Worm (Caenorhabditis elegans): ENCODE data around the gene bcs-1.

Gene bcs-1

DNA sequence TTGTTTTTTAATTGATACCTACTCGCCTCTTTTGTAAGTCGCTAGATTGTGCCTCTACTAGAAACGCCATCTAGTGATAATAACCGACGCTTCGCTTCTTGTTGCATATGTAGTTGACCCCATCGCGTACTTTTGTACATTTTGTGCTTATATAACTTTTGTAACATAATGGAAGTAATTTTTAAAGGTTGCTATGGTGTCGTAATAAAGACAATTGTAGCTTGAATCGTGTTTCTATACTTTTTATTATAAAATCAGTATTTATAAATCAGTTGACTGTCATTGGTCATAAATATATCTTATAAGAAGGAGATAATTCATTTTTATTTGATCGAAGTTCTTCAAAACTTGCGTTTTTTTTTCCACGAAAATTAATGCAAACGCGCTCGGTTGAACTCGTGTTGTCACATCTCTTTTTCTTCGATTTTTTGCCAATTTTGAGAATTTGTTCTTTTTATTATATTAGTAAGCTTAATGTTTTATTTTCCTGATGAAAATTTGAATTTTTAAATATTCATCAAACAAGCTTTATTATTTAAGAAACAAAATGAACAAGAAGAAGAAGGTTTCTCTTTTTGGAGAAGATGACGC lies 6.7 kb downstream of the bcs-1 start, which contains the start of gene F54C9.9:
TSS of gene F54C9.9 (plus strand) at position 541 of the 591 bp plus-strand sequence.
- TF ChIP-seq tbx-37 (GFP tag; conservative IDR thresholded peaks at IDR 0.05) (no peak), ceh-36 (tag; optimal IDR thresholded peaks at IDR 0.05) (no peak), pes-1 (GFP tag; IDR thresholded peaks at IDR 0.05) (no peak)

DNA sequence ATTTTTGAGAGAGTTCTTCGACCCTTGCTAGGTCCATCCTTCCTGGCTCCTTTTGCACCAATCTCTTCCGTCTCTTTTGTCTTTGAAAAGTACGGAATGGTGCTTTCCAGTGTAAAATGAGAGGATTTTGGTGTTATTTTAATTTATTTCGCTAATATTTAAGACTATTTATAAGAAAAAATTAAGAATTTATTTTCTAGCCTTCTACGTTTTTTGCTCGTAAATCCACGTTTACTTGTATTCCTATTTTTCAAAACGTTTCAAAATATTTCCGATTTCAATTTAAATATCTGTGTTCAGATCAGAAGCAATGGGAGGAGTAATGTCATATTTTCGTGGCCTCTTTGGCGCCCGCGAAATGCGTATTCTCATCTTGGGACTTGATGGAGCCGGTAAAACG lies 10.8 kb downstream of the bcs-1 start, which contains the start of gene arl-1:
TSS of gene arl-1 (plus strand) at position 301 of the 400 bp plus-strand sequence.
- no peak for TF ChIP-seq B0310.2 (tag; optimal IDR thresholded peaks at IDR 0.05)
- TF ChIP-seq tbx-11 (GFP tag; IDR thresholded peaks at IDR 0.05): no peak
- TF ChIP-seq hmbx-1 (tag; optimal IDR thresholded peaks at IDR 0.05): no peak
- no peak for TF ChIP-seq tra-4 (tag; optimal IDR thresholded peaks at IDR 0.05)
- TF ChIP-seq tbx-37 (GFP tag; conservative IDR thresholded peaks at IDR 0.05): no peak
- TF ChIP-seq flt-1 (GFP tag; IDR thresholded peaks at IDR 0.05): no peak
- TF ChIP-seq sea-1 (GFP tag; conservative IDR thresholded peaks at IDR 0.05): no peak
- TF ChIP-seq F13C5.2 (tag; optimal IDR thresholded peaks at IDR 0.05): no peak
- no peak for TF ChIP-seq ama-1 (optimal IDR thresholded peaks at IDR 0.05)
- TF ChIP-seq ceh-36 (tag; optimal IDR thresholded peaks at IDR 0.05): no peak
- TF ChIP-seq hmg-4 (GFP tag; optimal IDR thresholded peaks at IDR 0.05): no peak
- no peak for TF ChIP-seq pes-1 (GFP tag; IDR thresholded peaks at IDR 0.05)
- TF ChIP-seq ceh-13 (GFP tag; optimal IDR thresholded peaks at IDR 0.05): no peak
- no peak for TF ChIP-seq scrt-1 (GFP tag; IDR thresholded peaks at IDR 0.05)
- TF ChIP-seq ets-7 (tag; optimal IDR thresholded peaks at IDR 0.05): no peak

DNA sequence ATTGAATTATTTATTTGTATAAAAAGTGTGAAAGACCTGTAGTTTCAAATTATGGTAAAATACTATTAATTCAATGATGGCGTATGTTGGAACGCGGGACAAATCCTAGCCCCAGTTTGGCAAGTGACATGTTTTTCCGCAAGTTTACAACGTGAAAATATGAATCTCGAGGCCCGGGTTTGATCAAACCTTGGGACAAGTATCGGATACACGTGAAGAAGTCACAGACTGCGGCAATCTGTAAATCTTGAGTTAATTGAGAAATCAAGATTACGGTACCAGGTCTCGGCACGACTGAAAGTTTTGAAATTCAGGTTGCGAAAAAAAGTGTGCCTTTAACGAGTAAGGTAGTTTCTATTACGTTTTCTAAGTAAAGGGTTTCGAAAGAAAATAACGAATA lies 12.2 kb downstream of the bcs-1 start:
- TF ChIP-seq hmbx-1 (tag; optimal IDR thresholded peaks at IDR 0.05): no peak
- TF ChIP-seq flt-1 (GFP tag; IDR thresholded peaks at IDR 0.05): no peak
- TF ChIP-seq ama-1 (optimal IDR thresholded peaks at IDR 0.05): peak; percentile 54
- no peak for TF ChIP-seq ceh-36 (tag; optimal IDR thresholded peaks at IDR 0.05)

DNA sequence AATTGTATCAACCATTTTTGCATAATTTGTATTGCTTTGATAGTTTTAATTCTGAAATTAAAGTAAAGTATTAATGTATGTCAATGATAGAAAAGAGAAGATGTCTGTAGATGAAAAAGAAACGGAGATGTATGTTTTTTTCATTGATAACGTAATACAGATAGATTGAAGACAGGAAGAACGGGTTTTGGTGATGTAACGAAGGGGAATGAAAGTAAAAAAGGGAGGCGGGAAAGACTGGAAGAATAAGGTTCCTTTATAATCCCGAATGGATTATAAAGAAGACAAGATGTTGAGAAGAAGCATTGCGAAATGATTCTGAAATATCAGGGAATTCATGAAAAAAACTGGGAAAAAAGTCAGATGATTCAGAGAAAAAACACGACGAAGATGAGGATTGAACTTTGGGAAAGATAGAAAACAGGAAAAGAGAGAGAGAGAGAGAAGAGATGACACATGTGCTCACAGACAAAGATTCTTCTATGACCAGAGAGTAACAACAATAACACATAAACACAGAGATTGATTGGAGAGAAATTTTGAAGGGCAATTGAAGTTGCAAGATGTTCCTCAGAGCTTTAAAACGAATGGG lies 14.2 kb downstream of the bcs-1 start, which contains the start of gene F54C9.11:
TSS of gene F54C9.11 (minus strand) at position 51 of the 592 bp plus-strand sequence.
- TF ChIP-seq tra-4 (tag; optimal IDR thresholded peaks at IDR 0.05) (no peak), F13C5.2 (tag; optimal IDR thresholded peaks at IDR 0.05) (no peak), hnd-1 (tag; optimal IDR thresholded peaks at IDR 0.05) (no peak), pes-1 (GFP tag; IDR thresholded peaks at IDR 0.05) (no peak), ets-7 (tag; optimal IDR thresholded peaks at IDR 0.05) (no peak), flt-1 (GFP tag; IDR thresholded peaks at IDR 0.05) (no peak), ceh-36 (tag; optimal IDR thresholded peaks at IDR 0.05) (no peak), tbx-11 (GFP tag; IDR thresholded peaks at IDR 0.05) (no peak)

DNA sequence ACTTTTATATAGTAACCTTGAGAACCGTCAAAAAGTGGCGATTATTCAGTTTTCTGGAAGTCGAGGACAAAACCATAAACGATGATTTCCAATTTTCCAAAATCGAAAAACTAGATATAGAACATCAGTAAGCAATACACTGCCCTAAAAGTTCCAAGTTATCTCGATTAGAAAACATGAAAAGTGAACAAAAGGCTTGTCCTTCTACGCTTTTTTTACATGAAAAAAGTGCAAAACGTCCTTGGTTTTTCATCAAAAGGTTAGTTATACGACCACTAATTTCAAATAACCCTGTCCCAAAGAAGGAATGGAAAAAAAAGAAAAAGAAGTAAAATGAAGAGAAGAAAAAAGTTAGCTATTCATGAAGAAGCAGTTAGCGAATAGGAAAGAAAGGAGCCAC lies 15.0 kb downstream of the bcs-1 start:
- TF ChIP-seq hmbx-1 (tag; optimal IDR thresholded peaks at IDR 0.05) (no peak), F13C5.2 (tag; optimal IDR thresholded peaks at IDR 0.05) (no peak), hmg-4 (GFP tag; optimal IDR thresholded peaks at IDR 0.05) (no peak), ceh-13 (GFP tag; optimal IDR thresholded peaks at IDR 0.05) (no peak), pes-1 (GFP tag; IDR thresholded peaks at IDR 0.05) (no peak), flt-1 (GFP tag; IDR thresholded peaks at IDR 0.05) (no peak), aly-1 (tag; optimal IDR thresholded peaks at IDR 0.05) (no peak), ama-1 (optimal IDR thresholded peaks at IDR 0.05) (no peak), tbx-37 (GFP tag; conservative IDR thresholded peaks at IDR 0.05) (no peak), scrt-1 (GFP tag; IDR thresholded peaks at IDR 0.05) (no peak), B0310.2 (tag; optimal IDR thresholded peaks at IDR 0.05) (no peak), ceh-36 (tag; optimal IDR thresholded peaks at IDR 0.05) (no peak), sea-1 (GFP tag; conservative IDR thresholded peaks at IDR 0.05) (no peak), tbx-11 (GFP tag; IDR thresholded peaks at IDR 0.05) (no peak), hnd-1 (tag; optimal IDR thresholded peaks at IDR 0.05) (no peak), tra-4 (tag; optimal IDR thresholded peaks at IDR 0.05) (no peak)

DNA sequence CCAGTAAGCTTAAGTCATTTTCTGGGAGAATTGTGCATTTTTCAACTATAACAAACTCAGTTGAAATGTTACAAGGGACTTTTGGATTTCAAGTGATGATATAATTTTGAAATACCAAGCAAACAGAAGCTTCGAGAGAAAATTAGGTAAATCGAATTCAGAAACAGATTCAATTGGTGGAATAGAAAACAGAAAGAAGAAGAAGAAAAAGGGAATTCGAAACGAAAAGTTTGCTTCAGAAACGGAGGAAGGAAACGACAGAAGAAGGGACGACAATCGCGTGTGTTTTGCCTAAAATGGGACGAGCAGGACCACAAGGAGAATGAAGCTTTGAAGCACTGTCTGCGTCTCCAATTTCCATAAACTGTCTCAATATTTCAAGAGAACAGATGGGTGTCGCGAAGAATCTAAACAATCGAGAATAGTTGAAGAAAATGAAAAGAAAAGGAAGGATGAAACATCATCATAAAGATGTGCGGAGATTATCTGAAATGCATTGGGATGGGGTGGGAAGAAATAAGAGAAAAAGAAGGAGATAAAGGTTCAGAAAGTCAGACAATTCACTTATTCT lies 16.9 kb downstream of the bcs-1 start:
- no peak for TF ChIP-seq hnd-1 (tag; optimal IDR thresholded peaks at IDR 0.05)
- no peak for TF ChIP-seq ceh-36 (tag; optimal IDR thresholded peaks at IDR 0.05)
- TF ChIP-seq sea-1 (GFP tag; conservative IDR thresholded peaks at IDR 0.05): no peak
- TF ChIP-seq tbx-11 (GFP tag; IDR thresholded peaks at IDR 0.05): no peak
- TF ChIP-seq ceh-13 (GFP tag; optimal IDR thresholded peaks at IDR 0.05): no peak
- TF ChIP-seq flt-1 (GFP tag; IDR thresholded peaks at IDR 0.05): no peak
- TF ChIP-seq ets-7 (tag; optimal IDR thresholded peaks at IDR 0.05): no peak
- TF ChIP-seq F13C5.2 (tag; optimal IDR thresholded peaks at IDR 0.05): no peak
- no peak for TF ChIP-seq scrt-1 (GFP tag; IDR thresholded peaks at IDR 0.05)
- TF ChIP-seq hmg-4 (GFP tag; optimal IDR thresholded peaks at IDR 0.05): no peak
- TF ChIP-seq tbx-37 (GFP tag; conservative IDR thresholded peaks at IDR 0.05): no peak
- TF ChIP-seq hmbx-1 (tag; optimal IDR thresholded peaks at IDR 0.05): no peak

DNA sequence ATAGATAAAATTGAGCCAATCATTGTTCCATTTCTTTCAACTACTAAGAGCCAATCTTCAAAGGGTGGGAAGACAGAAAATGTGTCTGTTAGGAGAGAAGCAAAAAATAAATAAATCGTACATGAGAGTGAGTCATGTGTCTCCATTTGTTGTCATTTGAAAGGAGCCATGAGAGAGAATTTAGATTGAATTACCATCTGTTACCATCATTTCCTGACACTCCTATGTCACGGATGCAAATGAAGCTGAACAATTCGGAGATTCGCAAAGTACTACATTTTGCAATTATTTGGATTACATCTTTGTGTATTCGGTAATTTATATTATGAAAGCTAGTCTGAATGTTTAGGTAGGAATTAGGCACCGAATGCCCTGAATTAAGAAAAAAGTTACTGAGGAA lies 17.6 kb downstream of the bcs-1 start:
- no peak for TF ChIP-seq B0310.2 (tag; optimal IDR thresholded peaks at IDR 0.05)

DNA sequence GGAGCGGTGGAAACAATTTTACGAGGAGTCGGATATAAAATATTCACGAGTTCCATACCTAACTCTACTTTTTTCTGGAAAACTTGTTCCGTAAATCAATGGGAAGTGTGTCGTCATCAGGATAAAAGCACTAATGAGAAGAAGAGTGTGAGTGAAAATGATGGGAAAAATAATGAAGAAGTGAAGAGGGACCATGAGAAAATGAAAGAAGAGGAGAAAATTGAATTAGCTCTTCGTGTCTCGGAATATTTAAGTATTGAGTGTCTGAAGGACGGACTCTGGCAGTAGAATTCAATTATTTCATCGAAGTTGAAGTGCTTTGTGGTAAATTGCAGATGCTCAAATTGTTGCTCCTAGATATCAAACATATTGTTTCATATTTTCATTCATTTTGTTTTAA lies 18.3 kb downstream of the bcs-1 start:
- TF ChIP-seq tbx-37 (GFP tag; conservative IDR thresholded peaks at IDR 0.05): no peak
- no peak for TF ChIP-seq ama-1 (optimal IDR thresholded peaks at IDR 0.05)
- TF ChIP-seq tra-4 (tag; optimal IDR thresholded peaks at IDR 0.05): no peak
- TF ChIP-seq sea-1 (GFP tag; conservative IDR thresholded peaks at IDR 0.05): no peak
- no peak for TF ChIP-seq hmg-4 (GFP tag; optimal IDR thresholded peaks at IDR 0.05)
- TF ChIP-seq scrt-1 (GFP tag; IDR thresholded peaks at IDR 0.05): no peak
